Worm (Caenorhabditis elegans): ENCODE results near the gene fbxa-76.

Gene fbxa-76

DNA sequence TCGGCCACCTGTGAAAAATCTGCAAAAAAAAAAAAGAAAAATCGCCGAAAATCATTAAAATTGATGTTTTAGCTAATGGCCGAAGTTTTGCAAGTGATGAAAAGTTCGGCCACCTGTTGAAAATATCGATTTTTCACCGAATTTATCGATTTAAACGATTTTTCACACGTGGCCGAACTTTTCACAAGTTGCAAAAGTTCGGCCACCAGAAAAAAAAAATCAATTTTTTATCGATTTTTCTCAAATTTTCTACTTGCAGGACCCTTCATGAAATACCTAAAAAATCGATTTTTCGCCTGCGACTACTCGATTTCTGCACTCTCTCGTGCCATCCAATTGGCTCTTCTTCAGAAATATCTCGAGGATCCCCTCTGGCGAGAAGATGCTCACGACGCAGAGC is 38.3 kb downstream of the fbxa-76 start:
- TF ChIP-seq ama-1 (optimal IDR thresholded peaks at IDR 0.05) (no peak), hmbx-1 (tag; optimal IDR thresholded peaks at IDR 0.05) (no peak), flt-1 (GFP tag; IDR thresholded peaks at IDR 0.05) (no peak), ceh-13 (GFP tag; optimal IDR thresholded peaks at IDR 0.05) (no peak), sea-1 (GFP tag; conservative IDR thresholded peaks at IDR 0.05) (no peak), hnd-1 (tag; optimal IDR thresholded peaks at IDR 0.05) (no peak)

DNA sequence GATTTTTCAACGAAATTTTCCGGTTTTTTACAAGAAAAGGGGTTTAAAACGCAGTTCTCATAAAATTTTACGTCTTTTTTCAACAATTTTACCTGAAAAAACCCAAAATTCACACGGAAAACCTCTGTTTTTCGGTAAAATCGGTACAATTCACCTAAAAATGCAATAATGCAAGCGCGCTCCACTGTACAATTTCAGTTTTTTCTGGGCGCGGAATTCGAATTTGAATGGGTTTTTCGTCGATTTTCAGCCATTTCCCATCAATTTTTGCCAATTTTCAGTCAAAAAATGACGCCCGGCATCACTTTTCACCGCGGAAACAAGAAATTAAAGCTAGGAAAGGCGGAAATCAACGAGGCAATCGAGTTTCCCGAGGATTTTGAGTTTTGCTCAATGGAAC is 41.1 kb downstream of the fbxa-76 start, which contains the start of gene orc-3:
Gene orc-3 (plus strand): TSS at position 282 of the 400 bp plus-strand sequence.
- TF ChIP-seq aly-1 (tag; optimal IDR thresholded peaks at IDR 0.05) (no peak), hmbx-1 (tag; optimal IDR thresholded peaks at IDR 0.05) (no peak), ceh-36 (tag; optimal IDR thresholded peaks at IDR 0.05) (no peak), tbx-11 (GFP tag; IDR thresholded peaks at IDR 0.05) (no peak), ets-7 (tag; optimal IDR thresholded peaks at IDR 0.05) (no peak)

DNA sequence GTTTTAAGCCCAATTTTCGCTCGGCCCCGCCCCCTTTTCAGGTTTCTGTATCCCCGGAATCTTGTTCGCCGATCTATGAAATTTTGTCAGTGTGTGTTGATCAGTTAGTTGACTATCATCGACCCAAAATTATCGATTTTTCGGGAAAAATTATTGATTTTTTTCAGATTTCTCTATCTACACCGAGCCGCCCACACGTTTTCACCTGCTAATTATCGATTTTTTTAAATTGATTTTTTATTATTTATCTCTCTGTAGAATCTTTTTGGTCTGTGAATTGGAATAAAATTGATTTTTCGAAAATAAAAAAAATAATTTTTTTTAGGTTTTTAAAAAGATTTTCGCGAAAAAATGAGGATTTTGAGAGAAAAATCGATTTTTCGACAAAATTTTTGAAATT is 41.9 kb downstream of the fbxa-76 start:
- TF ChIP-seq aly-1 (tag; optimal IDR thresholded peaks at IDR 0.05) (no peak), ceh-13 (GFP tag; optimal IDR thresholded peaks at IDR 0.05) (no peak), tbx-37 (GFP tag; conservative IDR thresholded peaks at IDR 0.05) (no peak), ets-7 (tag; optimal IDR thresholded peaks at IDR 0.05) (no peak), hmg-4 (GFP tag; optimal IDR thresholded peaks at IDR 0.05) (no peak), tra-4 (tag; optimal IDR thresholded peaks at IDR 0.05) (no peak), F13C5.2 (tag; optimal IDR thresholded peaks at IDR 0.05) (no peak), hnd-1 (tag; optimal IDR thresholded peaks at IDR 0.05) (no peak), scrt-1 (GFP tag; IDR thresholded peaks at IDR 0.05) (no peak), pes-1 (GFP tag; IDR thresholded peaks at IDR 0.05) (no peak), ama-1 (optimal IDR thresholded peaks at IDR 0.05) (no peak), flt-1 (GFP tag; IDR thresholded peaks at IDR 0.05) (no peak), hmbx-1 (tag; optimal IDR thresholded peaks at IDR 0.05) (no peak), B0310.2 (tag; optimal IDR thresholded peaks at IDR 0.05) (no peak), tbx-11 (GFP tag; IDR thresholded peaks at IDR 0.05) (no peak), sea-1 (GFP tag; conservative IDR thresholded peaks at IDR 0.05) (no peak)

ce11 chrIII:1206331-1206730 is 42.6 kb downstream of the fbxa-76 start:
- TF ChIP-seq flt-1 (GFP tag; IDR thresholded peaks at IDR 0.05) (no peak), hmg-4 (GFP tag; optimal IDR thresholded peaks at IDR 0.05) (no peak), pes-1 (GFP tag; IDR thresholded peaks at IDR 0.05) (no peak), tbx-37 (GFP tag; conservative IDR thresholded peaks at IDR 0.05) (no peak), aly-1 (tag; optimal IDR thresholded peaks at IDR 0.05) (no peak)

DNA sequence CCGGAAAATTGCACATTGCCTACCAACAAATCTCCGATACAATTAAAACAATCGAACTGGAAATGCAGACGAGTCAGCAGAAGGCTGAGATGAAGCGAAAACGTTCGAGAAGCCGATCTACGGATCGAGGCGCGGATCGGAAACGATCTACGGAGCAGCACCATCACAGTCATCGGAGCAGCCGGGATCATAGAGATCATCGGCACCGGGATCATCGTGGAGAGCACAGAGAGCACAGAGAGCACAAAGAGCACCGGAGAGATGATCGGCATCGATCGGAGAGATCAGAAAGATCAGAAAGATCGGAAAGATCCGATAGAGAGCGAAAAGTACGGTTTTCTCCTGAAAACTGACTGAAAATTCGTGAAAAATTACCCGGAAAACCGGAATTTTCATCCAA is 43.5 kb downstream of the fbxa-76 start:
- TF ChIP-seq tbx-37 (GFP tag; conservative IDR thresholded peaks at IDR 0.05): no peak
- TF ChIP-seq ets-7 (tag; optimal IDR thresholded peaks at IDR 0.05): no peak
- TF ChIP-seq tbx-11 (GFP tag; IDR thresholded peaks at IDR 0.05): no peak
- no peak for TF ChIP-seq pes-1 (GFP tag; IDR thresholded peaks at IDR 0.05)
- TF ChIP-seq hnd-1 (tag; optimal IDR thresholded peaks at IDR 0.05): no peak
- TF ChIP-seq tra-4 (tag; optimal IDR thresholded peaks at IDR 0.05): no peak
- no peak for TF ChIP-seq flt-1 (GFP tag; IDR thresholded peaks at IDR 0.05)
- TF ChIP-seq ama-1 (optimal IDR thresholded peaks at IDR 0.05): no peak
- TF ChIP-seq sea-1 (GFP tag; conservative IDR thresholded peaks at IDR 0.05): no peak
- no peak for TF ChIP-seq B0310.2 (tag; optimal IDR thresholded peaks at IDR 0.05)
- TF ChIP-seq aly-1 (tag; optimal IDR thresholded peaks at IDR 0.05): no peak
- TF ChIP-seq hmbx-1 (tag; optimal IDR thresholded peaks at IDR 0.05): no peak
- no peak for TF ChIP-seq ceh-13 (GFP tag; optimal IDR thresholded peaks at IDR 0.05)

DNA sequence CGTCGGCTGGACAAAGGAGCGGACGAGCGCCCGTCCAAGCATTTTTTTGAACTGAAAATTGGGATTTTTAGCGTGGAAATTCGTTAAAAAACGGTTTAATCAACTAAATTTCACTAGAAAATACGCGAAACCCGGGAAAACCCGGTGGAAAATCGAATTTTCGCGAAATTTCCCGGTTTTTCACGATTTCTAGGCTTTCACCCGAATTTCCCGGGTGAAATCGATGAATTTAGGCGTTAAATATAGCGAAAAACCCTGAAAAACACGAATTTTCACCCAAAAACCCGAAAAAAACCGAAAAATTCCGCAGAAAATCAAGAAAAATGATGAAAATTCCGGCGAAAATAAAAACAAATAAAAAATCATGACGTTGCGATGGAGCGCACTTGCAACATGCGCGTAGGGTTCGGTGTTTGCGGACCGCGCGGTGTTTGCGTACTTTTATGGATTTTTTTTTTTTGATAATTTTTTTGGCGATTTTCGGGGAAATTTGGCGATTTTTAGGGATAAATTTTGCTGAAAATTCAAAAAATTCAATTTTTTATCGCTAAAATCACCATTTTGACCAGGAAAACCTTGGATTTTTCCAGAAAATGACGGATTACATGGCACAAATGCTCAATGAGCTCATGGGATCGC is 46.9 kb downstream of the fbxa-76 start, which contains the start of the genes mrpl-45 and Y119D3B.12:
Gene mrpl-45 (minus strand): TSS at position 51 of the 639 bp plus-strand sequence.
Gene Y119D3B.12 (plus strand): TSS at position 589 of the 639 bp plus-strand sequence.
- TF ChIP-seq ceh-13 (GFP tag; optimal IDR thresholded peaks at IDR 0.05): no peak
- TF ChIP-seq scrt-1 (GFP tag; IDR thresholded peaks at IDR 0.05): no peak
- no peak for TF ChIP-seq ets-7 (tag; optimal IDR thresholded peaks at IDR 0.05)
- TF ChIP-seq ceh-36 (tag; optimal IDR thresholded peaks at IDR 0.05): no peak
- TF ChIP-seq aly-1 (tag; optimal IDR thresholded peaks at IDR 0.05): no peak
- TF ChIP-seq sea-1 (GFP tag; conservative IDR thresholded peaks at IDR 0.05): 0 out of 2 replicates have a peak, but pooled peaks have one; percentile 42
- no peak for TF ChIP-seq tra-4 (tag; optimal IDR thresholded peaks at IDR 0.05)
- TF ChIP-seq F13C5.2 (tag; optimal IDR thresholded peaks at IDR 0.05): peak; percentile 69
- 0 out of 2 replicates have a peak, but pooled peaks have one; percentile 49 for TF ChIP-seq flt-1 (GFP tag; IDR thresholded peaks at IDR 0.05)
- peak; percentile 8 for TF ChIP-seq hmg-4 (GFP tag; optimal IDR thresholded peaks at IDR 0.05)
- no peak for TF ChIP-seq tbx-11 (GFP tag; IDR thresholded peaks at IDR 0.05)
- no peak for TF ChIP-seq hmbx-1 (tag; optimal IDR thresholded peaks at IDR 0.05)
- no peak for TF ChIP-seq hnd-1 (tag; optimal IDR thresholded peaks at IDR 0.05)
- peak; percentile 64; the same call in 1 of the 2 replicates for TF ChIP-seq pes-1 (GFP tag; IDR thresholded peaks at IDR 0.05)
- TF ChIP-seq B0310.2 (tag; optimal IDR thresholded peaks at IDR 0.05): no peak
- no peak for TF ChIP-seq ama-1 (optimal IDR thresholded peaks at IDR 0.05)
- no peak for TF ChIP-seq tbx-37 (GFP tag; conservative IDR thresholded peaks at IDR 0.05)

Data from whole organism, early embryonic.